Fruit fly (Drosophila melanogaster): ENCODE results near the gene CG43445.

Gene CG43445

dm6 chr3R:17943359-17944232, 32.4 kb downstream of the CG43445 start (continued):
- peak; percentile 35; the same call in 1 of the 2 replicates for TF ChIP-seq Ptx1 (GFP tag; IDR thresholded peaks at IDR 0.05)
- TF ChIP-seq CG17328 (GFP tag; IDR thresholded peaks at IDR 0.05) = 0 out of 2 replicates have a peak, but pooled peaks have one; percentile 20
- TF ChIP-seq CG16779 (GFP tag; IDR thresholded peaks at IDR 0.05) = no peak
- TF ChIP-seq Fer1 (GFP tag; optimal IDR thresholded peaks at IDR 0.05) = peak; percentile 36
- TF ChIP-seq CG17186 (GFP tag; optimal IDR thresholded peaks at IDR 0.05) = no peak
- peak; percentile 66 for TF ChIP-seq jumu (GFP tag; optimal IDR thresholded peaks at IDR 0.05)
- no peak for TF ChIP-seq CG34422 (GFP tag; IDR thresholded peaks at IDR 0.05)
- TF ChIP-seq Ets65A (GFP tag) = peak; percentile 66
- peak; percentile 65 for TF ChIP-seq Xbp1 (GFP tag; optimal IDR thresholded peaks at IDR 0.05)
- no peak for TF ChIP-seq cato (GFP tag; optimal IDR thresholded peaks at IDR 0.05; ENCODE audit: borderline replicate concordance)
- no peak for TF ChIP-seq CG5953 (GFP tag; IDR thresholded peaks at IDR 0.05)
- TF ChIP-seq CG4282 (GFP tag; optimal IDR thresholded peaks at IDR 0.05) = no peak
- peak in 1 of 2 experiments; percentile 34 for TF ChIP-seq Pdp1 (GFP tag; optimal IDR thresholded peaks at IDR 0.05)
- no peak for TF ChIP-seq Dref (GFP tag; IDR thresholded peaks at IDR 0.05)
- peak; percentile 9 for TF ChIP-seq CG13624 (GFP tag; optimal IDR thresholded peaks at IDR 0.05)
- no peak for TF ChIP-seq cas (GFP tag; IDR thresholded peaks at IDR 0.05)
- TF ChIP-seq al (GFP tag; IDR thresholded peaks at IDR 0.05) = no peak
- TF ChIP-seq chn (GFP tag; optimal IDR thresholded peaks at IDR 0.05) = peak; percentile 46
- no peak for TF ChIP-seq Dek (tag; optimal IDR thresholded peaks at IDR 0.05)
- TF ChIP-seq wdn (GFP tag; IDR thresholded peaks at IDR 0.05) = no peak
- TF ChIP-seq Mrtf (GFP tag; IDR thresholded peaks at IDR 0.05) = no peak
- TF ChIP-seq sd (tag; optimal IDR thresholded peaks at IDR 0.05) = no peak
- TF ChIP-seq CG17829 (tag; optimal IDR thresholded peaks at IDR 0.05) = no peak
- TF ChIP-seq CG2875 (GFP tag; optimal IDR thresholded peaks at IDR 0.05) = peak; percentile 22
- TF ChIP-seq fd64A (GFP tag; optimal IDR thresholded peaks at IDR 0.05) = no peak
- no peak for TF ChIP-seq gce (GFP tag; IDR thresholded peaks at IDR 0.05)
- no peak for TF ChIP-seq twi (tag; optimal IDR thresholded peaks at IDR 0.05)
- TF ChIP-seq Camta (GFP tag; optimal IDR thresholded peaks at IDR 0.05) = no peak
- peak; percentile 23 for TF ChIP-seq p53 (GFP tag; optimal IDR thresholded peaks at IDR 0.05)
- TF ChIP-seq CG9932 (GFP tag; IDR thresholded peaks at IDR 0.05) = no peak
- TF ChIP-seq da (GFP tag; optimal IDR thresholded peaks at IDR 0.05) = no peak
- TF ChIP-seq NC2α (GFP tag; optimal IDR thresholded peaks at IDR 0.05) = peak; percentile 28
- no peak for TF ChIP-seq HLH54F (GFP tag; optimal IDR thresholded peaks at IDR 0.05)
- no peak for TF ChIP-seq pfk (GFP tag; optimal IDR thresholded peaks at IDR 0.05)
- no peak for TF ChIP-seq CG4730 (GFP tag; IDR thresholded peaks at IDR 0.05)
- no peak for TF ChIP-seq CG12104 (GFP tag; optimal IDR thresholded peaks at IDR 0.05)
- TF ChIP-seq CG18476 (GFP tag; optimal IDR thresholded peaks at IDR 0.05) = no peak
- TF ChIP-seq Ssrp (tag; optimal IDR thresholded peaks at IDR 0.05) = peak; percentile 49
- TF ChIP-seq CG7928 (GFP tag; optimal IDR thresholded peaks at IDR 0.05) = no peak
- no peak for TF ChIP-seq CG8290 (GFP tag; optimal IDR thresholded peaks at IDR 0.05)
- peak in 1 of 2 experiments; percentile 6 for TF ChIP-seq CG8290 (tag; optimal IDR thresholded peaks at IDR 0.05)
- TF ChIP-seq Lhr (GFP tag; optimal IDR thresholded peaks at IDR 0.05) = no peak
- peak; percentile 12 for TF ChIP-seq CG4820 (GFP tag; optimal IDR thresholded peaks at IDR 0.05)
- TF ChIP-seq CG2202 (tag; optimal IDR thresholded peaks at IDR 0.05) = peak; percentile 24
- no peak for TF ChIP-seq gfzf (GFP tag; optimal IDR thresholded peaks at IDR 0.05)
- no peak for TF ChIP-seq CG6854 (GFP tag; optimal IDR thresholded peaks at IDR 0.05)
- TF ChIP-seq CG3065 (GFP tag; optimal IDR thresholded peaks at IDR 0.05) = no peak
- TF ChIP-seq exex (tag; optimal IDR thresholded peaks at IDR 0.05) = no peak
- no peak for TF ChIP-seq CG3407 (GFP tag; optimal IDR thresholded peaks at IDR 0.05)
- no peak for TF ChIP-seq Hand (GFP tag; optimal IDR thresholded peaks at IDR 0.05)

All from whole organism, embryonic.